Fruit fly (Drosophila melanogaster) Kc167 (cell line): ENCODE results near the gene yrt.

Experiments
- Myc ChIP-seq: fragments of >200 bp; optimal IDR thresholded peaks from 2 replicates; lab custom pipeline; 2017; ENCODE audit warnings: missing external identifiers
- h ChIP-seq: fragments of >200 bp; optimal IDR thresholded peaks from 3 replicates; lab custom pipeline; 2018; ENCODE audit warnings: missing external identifiers
- psq ChIP-seq: fragments of >200 bp; optimal IDR thresholded peaks from 2 replicates; lab custom pipeline; 2017; ENCODE audit warnings: missing external identifiers

- TF ChIP-seq Myc (lab: Kevin White, UChicago) (no peak), psq (lab: Kevin White, UChicago) (no peak), h (lab: Kevin White, UChicago) (no peak)
Measured at dm6 chr3R:13469246-13469645, 34.5 kb upstream of the yrt start.
